Fruit fly (Drosophila melanogaster): ENCODE data around the gene CG11370.
"Not testable (repeated sequence)": the region's sequence is repeated elsewhere in the genome, so short reads cannot be mapped to it uniquely, and the experiment has no call there.

The CG11370 gene

DNA sequence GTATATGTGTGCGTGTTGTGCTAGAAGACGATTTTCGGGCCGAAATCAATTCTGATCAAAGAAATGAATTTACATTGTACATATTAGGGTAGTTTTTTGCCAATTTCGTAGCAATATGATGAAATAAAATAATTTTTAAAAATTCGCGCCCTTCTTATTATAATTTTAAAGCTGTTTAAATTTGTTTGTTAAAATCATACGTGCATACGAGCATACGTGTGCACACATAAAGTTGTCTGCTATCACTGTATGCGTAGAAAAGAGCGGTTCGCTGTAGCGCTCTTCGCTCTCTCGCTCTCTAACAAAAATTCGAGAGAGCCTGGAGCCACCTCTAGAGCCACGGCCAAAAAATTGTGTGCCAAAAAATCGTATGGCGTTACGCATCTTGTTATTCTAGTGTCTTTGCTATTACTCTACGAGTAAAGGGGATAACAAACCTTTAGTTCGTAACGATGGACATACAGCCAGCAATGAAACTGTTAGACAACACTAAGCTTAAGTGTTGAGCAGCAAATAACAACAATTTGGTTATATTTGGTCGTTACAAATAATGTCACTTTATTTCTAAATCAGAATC, 8.8 kb downstream of the CG11370 start, which contains the start of gene mael:
Gene mael (plus strand): TSS at position 510 of the 577 bp plus-strand sequence.
- TF ChIP-seq CTCF, CG8478 (optimal IDR thresholded peaks at IDR 0.05): not testable (repeated sequence)

DNA sequence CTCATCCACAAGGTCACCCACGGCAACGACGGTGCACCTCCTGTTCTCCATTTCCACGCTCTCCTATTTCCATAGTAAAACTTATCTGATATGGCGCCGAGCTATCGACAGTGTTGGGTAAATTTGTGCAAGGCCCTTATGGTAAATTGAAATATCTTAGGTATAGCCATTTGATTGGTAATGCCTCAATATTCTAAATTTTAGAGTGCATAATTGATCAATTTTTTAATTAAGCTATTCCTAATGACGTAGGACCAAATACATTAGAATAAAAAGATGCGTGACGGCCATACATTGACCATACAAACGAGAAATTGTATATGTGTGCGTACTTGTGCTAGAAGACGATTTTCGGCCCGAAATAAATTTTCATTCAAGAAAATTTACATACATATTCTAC, 10.0 kb downstream of the CG11370 start, which contains the start of gene CG14451:
Gene CG14451 (minus strand): TSS at position 101 of the 400 bp plus-strand sequence.
- TF ChIP-seq CTCF (optimal IDR thresholded peaks at IDR 0.05) (no peak), CG8478 (optimal IDR thresholded peaks at IDR 0.05) (no peak)

- TF ChIP-seq CG8478 (optimal IDR thresholded peaks at IDR 0.05) (no peak), CTCF (optimal IDR thresholded peaks at IDR 0.05) (no peak)
These were observed 12.3 kb downstream of the CG11370 start for dm6 chr3L:22724046-22724771.

- TF ChIP-seq CTCF (optimal IDR thresholded peaks at IDR 0.05) = no peak
- TF ChIP-seq CG8478 (optimal IDR thresholded peaks at IDR 0.05) = no peak
These were observed 15.9 kb downstream of the CG11370 start, which contains the start of the genes CG14450 and CG11367 for dm6 chr3L:22727739-22728335. Gene CG14450, minus strand, starts transcription at chr3L:22727789. Gene CG11367, plus strand, starts transcription at chr3L:22728111.

- TF ChIP-seq CG8478 (optimal IDR thresholded peaks at IDR 0.05) (no peak), CTCF (optimal IDR thresholded peaks at IDR 0.05) (no peak)
These were observed 17.5 kb downstream of the CG11370 start, which contains the start of gene CG32454 for dm6 chr3L:22729466-22729865. Gene CG32454, plus strand, starts transcription at chr3L:22729766.

DNA sequence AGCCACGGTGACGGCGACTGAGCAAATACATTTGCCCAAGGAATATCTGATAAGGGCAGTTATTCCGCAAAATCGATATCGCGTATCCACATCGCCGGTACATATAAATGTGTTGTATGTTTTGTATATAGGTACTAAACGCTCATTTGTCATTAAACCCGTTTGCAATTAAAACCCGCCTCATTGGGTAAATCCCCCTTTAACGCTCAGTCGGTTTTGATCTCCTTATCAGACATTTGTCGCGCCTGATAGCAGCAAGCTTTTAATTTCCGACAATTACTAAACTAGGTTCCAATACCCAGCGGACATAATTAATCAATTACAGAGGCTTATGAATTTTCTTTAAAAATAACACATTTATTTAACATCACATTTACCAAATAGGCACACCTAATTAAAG, 19.4 kb downstream of the CG11370 start:
- TF ChIP-seq CTCF (optimal IDR thresholded peaks at IDR 0.05) (no peak), CG8478 (optimal IDR thresholded peaks at IDR 0.05) (no peak)

- TF ChIP-seq CG8478 (optimal IDR thresholded peaks at IDR 0.05) (no peak), CTCF (optimal IDR thresholded peaks at IDR 0.05) (no peak)
These were observed 21.7 kb downstream of the CG11370 start for dm6 chr3L:22733607-22734006.

DNA sequence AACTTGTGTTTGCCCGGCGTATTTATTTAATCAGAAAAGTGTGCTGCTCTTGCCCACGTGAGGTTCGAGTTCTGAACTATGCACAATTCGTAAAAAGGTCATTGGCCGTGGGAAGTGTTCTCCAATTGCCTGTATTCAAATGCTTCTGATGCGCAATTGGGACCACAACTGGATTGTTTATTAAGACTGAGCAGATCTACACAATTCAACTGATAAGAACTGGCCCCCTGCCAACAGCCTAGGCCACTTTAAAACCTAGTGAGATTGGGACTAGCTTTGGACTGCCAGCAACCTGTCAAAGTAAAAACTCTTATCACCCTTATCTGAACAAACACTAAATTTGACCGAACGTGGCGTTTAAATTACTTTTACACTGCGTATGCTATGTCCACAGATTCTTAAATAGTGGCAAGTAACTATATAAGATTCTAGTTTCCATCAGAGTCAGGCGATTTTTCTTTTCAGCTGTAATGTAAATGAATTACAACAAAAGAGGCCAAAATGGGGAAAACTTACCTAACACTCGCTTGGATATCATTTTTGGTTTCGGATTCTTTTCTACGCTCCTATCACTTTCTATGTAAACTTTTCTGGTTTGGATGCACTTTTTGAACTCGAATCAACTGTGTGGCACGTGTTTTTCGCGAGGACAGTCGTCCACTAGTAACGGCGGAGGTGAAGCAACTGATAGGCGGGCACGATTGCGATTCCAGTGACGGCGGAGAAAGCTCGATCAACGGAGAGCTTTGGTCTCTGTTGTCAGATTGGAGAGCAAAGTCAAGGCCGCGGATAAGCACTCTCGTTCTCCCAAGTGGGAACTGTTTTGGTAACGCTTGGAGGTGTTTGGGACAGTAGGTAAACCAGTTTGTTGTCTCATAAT, 26.0 kb downstream of the CG11370 start, which contains the start of gene CG11241:
Gene CG11241 (minus strand): TSS at position 689 of the 880 bp plus-strand sequence.
- no peak for TF ChIP-seq CTCF (optimal IDR thresholded peaks at IDR 0.05)
- TF ChIP-seq CG8478 (optimal IDR thresholded peaks at IDR 0.05) = no peak

dm6 chr3L:22741389-22742120, 29.6 kb downstream of the CG11370 start, which contains the start of gene CG7369:
Gene CG7369, plus strand, starts transcription at chr3L:22741793.
- TF ChIP-seq CG8478 (optimal IDR thresholded peaks at IDR 0.05) = no peak
- TF ChIP-seq CTCF (optimal IDR thresholded peaks at IDR 0.05) = no peak

DNA sequence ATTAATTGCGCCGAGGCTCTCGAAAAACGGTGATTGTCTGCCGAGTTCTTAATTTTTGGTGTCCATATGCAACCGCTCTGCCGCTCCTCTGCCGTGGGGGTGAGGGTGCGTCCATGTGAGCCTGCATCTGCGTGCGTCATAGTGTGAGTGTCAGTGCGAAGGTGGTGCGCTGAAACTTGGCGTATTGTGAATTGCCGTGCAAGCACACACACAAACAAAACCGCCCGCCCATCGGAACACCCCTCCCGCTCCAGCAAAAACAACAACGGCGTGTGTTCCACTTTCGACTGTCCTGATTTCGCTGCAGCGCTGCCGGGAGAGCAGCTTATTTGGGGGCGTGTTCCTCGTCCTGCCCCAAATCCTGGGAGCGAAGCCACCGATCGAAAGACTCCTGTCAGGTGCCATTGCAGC, 30.2 kb downstream of the CG11370 start:
- TF ChIP-seq CG8478 (optimal IDR thresholded peaks at IDR 0.05) (no peak), CTCF (optimal IDR thresholded peaks at IDR 0.05) (no peak)

dm6 chr3L:22742945-22743582, 31.1 kb downstream of the CG11370 start:
- TF ChIP-seq CTCF (optimal IDR thresholded peaks at IDR 0.05) = no peak
- no peak for TF ChIP-seq CG8478 (optimal IDR thresholded peaks at IDR 0.05)

- peak; percentile 37 to 46 for TF ChIP-seq CTCF (optimal IDR thresholded peaks at IDR 0.05)
- TF ChIP-seq CG8478 (optimal IDR thresholded peaks at IDR 0.05) = no peak
These were observed 37.2 kb downstream of the CG11370 start, which contains the start of gene SPoCk for dm6 chr3L:22749147-22749550. Gene SPoCk, plus strand, starts transcription at chr3L:22749444.

dm6 chr3L:22749987-22750386, 38.0 kb downstream of the CG11370 start:
- TF ChIP-seq CG8478 (optimal IDR thresholded peaks at IDR 0.05) = no peak
- no peak for TF ChIP-seq CTCF (optimal IDR thresholded peaks at IDR 0.05)
